Worm (Caenorhabditis elegans): ENCODE data around the gene srh-295.

Gene srh-295

DNA sequence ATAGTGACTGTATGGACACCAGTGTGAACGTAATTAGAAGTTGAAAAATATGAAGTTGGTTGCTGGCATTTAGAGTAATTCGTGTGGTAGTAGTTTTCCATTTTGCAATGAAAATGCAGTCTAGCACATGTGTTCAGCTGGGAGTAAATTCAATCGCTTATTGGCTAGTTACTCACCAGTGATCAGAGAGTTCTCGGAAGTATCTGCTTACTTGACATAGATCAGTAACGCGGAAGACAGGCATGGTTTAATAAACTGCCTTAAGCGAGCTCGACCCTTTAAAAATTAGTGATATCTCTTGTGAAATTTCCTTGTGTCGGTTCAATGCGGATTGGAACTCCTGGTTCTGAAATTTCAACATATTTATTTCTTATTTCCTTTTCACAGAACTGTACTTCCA, 45.8 kb downstream of the srh-295 start, which contains the start of gene srh-52:
Gene srh-52, minus strand, starts transcription at position 101 of the 400 bp plus-strand sequence.
- TF ChIP-seq eyg-1 (tag; optimal IDR thresholded peaks at IDR 0.05) (no peak), npax-4 (tag; optimal IDR thresholded peaks at IDR 0.05) (no peak)

DNA sequence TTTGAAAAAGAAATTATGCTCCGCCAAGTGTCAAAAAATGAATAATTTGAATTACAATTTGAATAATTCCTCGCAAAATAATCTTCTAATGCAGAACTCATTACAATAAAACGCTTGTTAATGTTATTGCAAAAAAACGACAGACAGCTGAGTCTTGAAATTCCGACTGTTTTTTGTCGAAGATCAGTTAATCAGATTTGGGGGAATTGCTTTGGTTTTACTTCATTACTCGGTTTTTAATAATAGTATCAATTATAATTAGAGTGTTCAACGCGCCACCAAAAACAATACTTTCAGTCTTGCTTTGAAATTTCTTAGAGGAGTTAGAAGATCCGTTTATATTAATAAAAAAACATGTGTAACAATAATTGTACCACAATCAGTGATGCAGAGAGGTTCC, 47.5 kb downstream of the srh-295 start, which contains the start of gene srh-122:
Gene srh-122, minus strand, starts transcription at position 101 of the 400 bp plus-strand sequence.
- TF ChIP-seq C38D4.7 (GFP tag; optimal IDR thresholded peaks at IDR 0.05) (no peak), ceh-2 (tag; optimal IDR thresholded peaks at IDR 0.05) (no peak), gmeb-2 (tag; optimal IDR thresholded peaks at IDR 0.05) (no peak), ceh-45 (GFP tag; IDR thresholded peaks at IDR 0.05) (no peak), che-1 (tag; optimal IDR thresholded peaks at IDR 0.05) (no peak), sox-4 (tag; optimal IDR thresholded peaks at IDR 0.05) (no peak), zip-5 (tag; optimal IDR thresholded peaks at IDR 0.05) (no peak), tbx-7 (tag; optimal IDR thresholded peaks at IDR 0.05) (no peak), ceh-30 (tag; optimal IDR thresholded peaks at IDR 0.05) (no peak), tbx-2 (tag; optimal IDR thresholded peaks at IDR 0.05) (no peak), madf-2 (tag; optimal IDR thresholded peaks at IDR 0.05) (no peak), ceh-22 (tag; optimal IDR thresholded peaks at IDR 0.05) (no peak), pros-1 (tag; optimal IDR thresholded peaks at IDR 0.05) (no peak), ceh-14 (tag; optimal IDR thresholded peaks at IDR 0.05) (no peak), nfya-1 (tag; optimal IDR thresholded peaks at IDR 0.05) (no peak), sox-2 (GFP tag; IDR thresholded peaks at IDR 0.05) (no peak), unc-55 (GFP tag; optimal IDR thresholded peaks at IDR 0.05) (no peak)

DNA sequence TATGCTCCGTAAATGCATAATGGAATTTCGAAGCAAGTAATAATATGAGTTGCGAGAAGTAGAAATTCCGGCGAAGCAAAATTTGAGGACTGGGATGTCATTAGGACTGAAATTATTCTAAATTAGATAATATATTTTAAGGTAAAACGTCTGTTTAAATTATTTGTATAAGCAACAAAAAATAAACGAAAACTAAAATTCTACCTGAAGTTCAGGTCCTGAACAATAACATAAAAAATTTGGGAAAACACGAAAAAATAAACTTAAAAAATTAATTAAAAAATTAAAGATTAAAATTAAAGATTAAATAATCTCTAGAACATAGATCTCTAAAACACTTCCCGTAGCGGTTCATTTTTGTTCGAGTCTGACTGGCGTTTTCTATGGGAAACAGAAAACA, 49.4 kb downstream of the srh-295 start, which contains the start of gene srh-251:
Gene srh-251, minus strand, starts transcription at position 101 of the 400 bp plus-strand sequence.
- TF ChIP-seq pat-9 (tag; optimal IDR thresholded peaks at IDR 0.05) (no peak), lin-11 (tag; optimal IDR thresholded peaks at IDR 0.05) (no peak), fax-1 (tag; optimal IDR thresholded peaks at IDR 0.05) (no peak), ceh-24 (tag; optimal IDR thresholded peaks at IDR 0.05) (no peak), gmeb-2 (tag; optimal IDR thresholded peaks at IDR 0.05) (no peak)

DNA sequence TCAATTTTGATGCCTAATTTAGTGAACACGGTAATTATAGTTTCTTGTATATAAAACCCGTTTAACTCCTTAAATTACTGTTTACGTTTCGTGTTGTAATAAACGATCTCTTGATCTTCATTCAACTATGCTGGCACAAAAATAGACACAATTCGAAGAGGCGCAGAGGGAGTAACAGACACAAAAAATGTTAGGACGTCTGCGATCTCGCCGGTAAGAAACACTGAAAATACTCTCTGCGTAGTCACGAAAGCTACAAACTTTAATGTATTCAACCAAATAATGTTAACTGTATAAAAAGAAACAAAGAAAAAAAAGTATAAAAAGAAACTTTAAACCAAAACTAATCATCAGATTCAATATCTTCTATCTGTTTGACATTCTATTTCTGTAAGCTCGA, 50.4 kb downstream of the srh-295 start, which contains the start of gene dhs-23:
Gene dhs-23, plus strand, starts transcription at position 363 of the 400 bp plus-strand sequence.
- no peak for TF ChIP-seq hlh-6 (tag; optimal IDR thresholded peaks at IDR 0.05)
- TF ChIP-seq ahr-1 (tag; optimal IDR thresholded peaks at IDR 0.05), result no peak
- TF ChIP-seq ref-2 (tag; optimal IDR thresholded peaks at IDR 0.05), result no peak
- TF ChIP-seq hlh-15 (tag; optimal IDR thresholded peaks at IDR 0.05), result no peak
- TF ChIP-seq pax-1 (tag; optimal IDR thresholded peaks at IDR 0.05), result no peak
- no peak for TF ChIP-seq pat-9 (tag; optimal IDR thresholded peaks at IDR 0.05)
- TF ChIP-seq dve-1 (tag; optimal IDR thresholded peaks at IDR 0.05), result no peak
- TF ChIP-seq ets-4 (tag; optimal IDR thresholded peaks at IDR 0.05), result no peak
- no peak for TF ChIP-seq hlh-13 (GFP tag; optimal IDR thresholded peaks at IDR 0.05)
- no peak for TF ChIP-seq ceh-2 (tag; optimal IDR thresholded peaks at IDR 0.05)
- TF ChIP-seq C38D4.7 (GFP tag; optimal IDR thresholded peaks at IDR 0.05), result no peak
- TF ChIP-seq ceh-9 (tag; optimal IDR thresholded peaks at IDR 0.05), result no peak
- no peak for TF ChIP-seq mec-3 (tag; optimal IDR thresholded peaks at IDR 0.05; ENCODE audit: borderline replicate concordance)
- TF ChIP-seq K02D7.2 (tag; optimal IDR thresholded peaks at IDR 0.05), result no peak
- no peak for TF ChIP-seq ceh-30 (tag; optimal IDR thresholded peaks at IDR 0.05)
- no peak for TF ChIP-seq hlh-8 (tag; optimal IDR thresholded peaks at IDR 0.05)
- TF ChIP-seq Y22D7AL.16 (tag; optimal IDR thresholded peaks at IDR 0.05), result no peak
- TF ChIP-seq ttx-3 (tag; optimal IDR thresholded peaks at IDR 0.05), result no peak
- no peak for TF ChIP-seq odd-2 (tag; optimal IDR thresholded peaks at IDR 0.05)
